Worm (Caenorhabditis elegans) whole organism, late embryonic: ENCODE results near the gene hpo-33.

Source experiments
- C38D4.7 ChIP-seq: fragments of 200-800 bp; sonication (Bioruptor generic); optimal IDR thresholded peaks from 2 replicates; lab custom pipeline; 2018; ENCODE audit warnings: mild to moderate bottlenecking, missing genetic modification characterization, moderate library complexity, missing compliant biosample characterization
- F13H6.1 ChIP-seq: sonication (generic microtip); optimal IDR thresholded peaks from 2 replicates; lab custom pipeline; 2016; ENCODE audit warnings: missing genetic modification characterization, missing compliant biosample characterization
- K02D7.2 ChIP-seq: sonication (generic microtip); optimal IDR thresholded peaks from 2 replicates; lab custom pipeline; 2017; ENCODE audit warnings: mild to moderate bottlenecking, missing genetic modification characterization, missing compliant biosample characterization
- K09A11.1 ChIP-seq: sonication (generic microtip); optimal IDR thresholded peaks from 2 replicates; lab custom pipeline; 2017; ENCODE audit warnings: antibody characterized with exemption, mild to moderate bottlenecking, missing genetic modification characterization, missing compliant biosample characterization; ENCODE audit not compliant: insufficient read depth
- Y22D7AL.16 ChIP-seq: sonication (generic microtip); optimal IDR thresholded peaks from 2 replicates; lab custom pipeline; 2016; ENCODE audit warnings: missing genetic modification characterization, missing compliant biosample characterization
- ceh-14 ChIP-seq: sonication (generic microtip); optimal IDR thresholded peaks from 2 replicates; lab custom pipeline; 2016; ENCODE audit warnings: missing genotype, missing genetic modification characterization, missing compliant biosample characterization
- ceh-2 ChIP-seq: sonication (generic microtip); optimal IDR thresholded peaks from 2 replicates; lab custom pipeline; 2016; ENCODE audit warnings: missing genotype, missing genetic modification characterization, missing compliant biosample characterization
- ceh-22 ChIP-seq: sonication (generic microtip); optimal IDR thresholded peaks from 2 replicates; lab custom pipeline; 2017; ENCODE audit warnings: missing biosample characterization, missing genetic modification characterization
- ceh-24 ChIP-seq: sonication (generic microtip); optimal IDR thresholded peaks from 2 replicates; lab custom pipeline; 2016; ENCODE audit warnings: mild to moderate bottlenecking, missing genetic modification characterization, missing compliant biosample characterization
- ceh-30 ChIP-seq: fragments of 150-350 bp; optimal IDR thresholded peaks from 2 replicates; lab custom pipeline; 2014; ENCODE audit warnings: missing biosample characterization, missing genetic modification characterization
- ceh-34 ChIP-seq: sonication (generic microtip); optimal IDR thresholded peaks from 2 replicates; lab custom pipeline; 2016; ENCODE audit warnings: mild to moderate bottlenecking, missing genetic modification characterization, missing compliant biosample characterization
- ceh-48 ChIP-seq: sonication (generic microtip); optimal IDR thresholded peaks from 2 replicates; lab custom pipeline; 2016; ENCODE audit warnings: missing genetic modification characterization, inconsistent platforms, missing compliant biosample characterization
- ceh-6 ChIP-seq: fragments of 200-800 bp; sonication (Bioruptor generic); optimal IDR thresholded peaks from 2 replicates; lab custom pipeline; 2018; ENCODE audit warnings: mild to moderate bottlenecking, missing genetic modification characterization, missing compliant biosample characterization
- ceh-9 ChIP-seq: sonication (generic microtip); optimal IDR thresholded peaks from 2 replicates; lab custom pipeline; 2016; ENCODE audit warnings: mild to moderate bottlenecking, missing genetic modification characterization, inconsistent platforms, missing compliant biosample characterization
- che-1 ChIP-seq: sonication (generic microtip); optimal IDR thresholded peaks from 2 replicates; lab custom pipeline; 2016; ENCODE audit warnings: mild to moderate bottlenecking, missing genetic modification characterization, missing compliant biosample characterization
- dve-1 ChIP-seq: sonication (generic microtip); optimal IDR thresholded peaks from 2 replicates; lab custom pipeline; 2017; ENCODE audit warnings: antibody characterized with exemption, mild to moderate bottlenecking, missing genetic modification characterization, missing compliant biosample characterization
- elt-2 ChIP-seq: sonication (generic microtip); optimal IDR thresholded peaks from 2 replicates; lab custom pipeline; 2016; ENCODE audit warnings: missing genetic modification reagents, missing genetic modification characterization, missing compliant biosample characterization
- elt-4 ChIP-seq: sonication (generic microtip); optimal IDR thresholded peaks from 2 replicates; lab custom pipeline; 2016; ENCODE audit warnings: missing genetic modification characterization, missing compliant biosample characterization
- ets-4 ChIP-seq: sonication (generic microtip); optimal IDR thresholded peaks from 2 replicates; lab custom pipeline; 2016; ENCODE audit warnings: missing genetic modification characterization, missing compliant biosample characterization
- eyg-1 ChIP-seq: sonication (generic microtip); optimal IDR thresholded peaks from 2 replicates; lab custom pipeline; 2016; ENCODE audit warnings: missing genotype, missing genetic modification characterization, missing compliant biosample characterization
- fax-1 ChIP-seq: sonication (generic microtip); optimal IDR thresholded peaks from 2 replicates; lab custom pipeline; 2016; ENCODE audit warnings: missing genotype, missing genetic modification characterization, missing compliant biosample characterization
- fkh-6 ChIP-seq: sonication (generic microtip); optimal IDR thresholded peaks from 2 replicates; lab custom pipeline; 2016; ENCODE audit warnings: missing genetic modification characterization, missing compliant biosample characterization
- gmeb-2 ChIP-seq: sonication (generic microtip); optimal IDR thresholded peaks from 2 replicates; lab custom pipeline; 2016; ENCODE audit warnings: missing genetic modification characterization, inconsistent platforms, missing compliant biosample characterization
- hlh-30 ChIP-seq: sonication (generic microtip); optimal IDR thresholded peaks from 2 replicates; lab custom pipeline; 2017; ENCODE audit warnings: antibody characterized with exemption, missing genetic modification characterization, missing compliant biosample characterization; ENCODE audit not compliant: insufficient read depth
- hlh-6 ChIP-seq: sonication (generic microtip); optimal IDR thresholded peaks from 2 replicates; lab custom pipeline; 2016; ENCODE audit warnings: missing genotype, missing genetic modification characterization, missing compliant biosample characterization
- hlh-8 ChIP-seq: sonication (generic microtip); optimal IDR thresholded peaks from 2 replicates; lab custom pipeline; 2016; ENCODE audit warnings: missing genotype, missing genetic modification characterization, missing compliant biosample characterization
- lim-6 ChIP-seq: sonication (generic microtip); optimal IDR thresholded peaks from 2 replicates; lab custom pipeline; 2016; ENCODE audit warnings: missing genetic modification characterization, missing compliant biosample characterization
- lin-11 ChIP-seq: fragments of 200-800 bp; sonication (Bioruptor generic); optimal IDR thresholded peaks from 2 replicates; lab custom pipeline; 2018; ENCODE audit warnings: mild to moderate bottlenecking, missing genetic modification characterization, missing compliant biosample characterization
- nfya-1 ChIP-seq: sonication (generic microtip); optimal IDR thresholded peaks from 2 replicates; lab custom pipeline; 2017; ENCODE audit warnings: missing genetic modification characterization, mild to moderate bottlenecking, missing compliant biosample characterization, antibody characterized with exemption, moderate library complexity
- nhr-11 ChIP-seq: fragments of 150-350 bp; optimal IDR thresholded peaks from 2 replicates; lab custom pipeline; 2014; ENCODE audit warnings: missing biosample characterization, missing genetic modification characterization
- odd-2 ChIP-seq: sonication (generic microtip); optimal IDR thresholded peaks from 2 replicates; lab custom pipeline; 2017; ENCODE audit warnings: antibody characterized with exemption, mild to moderate bottlenecking, missing genetic modification characterization, missing compliant biosample characterization
- pag-3 ChIP-seq: sonication (generic microtip); optimal IDR thresholded peaks from 2 replicates; lab custom pipeline; 2016; ENCODE audit warnings: missing compliant biosample characterization, missing genetic modification characterization, borderline replicate concordance
- pha-2 ChIP-seq: sonication (generic microtip); optimal IDR thresholded peaks from 2 replicates; lab custom pipeline; 2017; ENCODE audit warnings: mild to moderate bottlenecking, missing genetic modification characterization, missing compliant biosample characterization
- pqm-1 ChIP-seq: sonication (generic microtip); optimal IDR thresholded peaks from 2 replicates; lab custom pipeline; 2016; ENCODE audit warnings: missing genetic modification characterization, missing compliant biosample characterization
- pros-1 ChIP-seq: fragments of 150-350 bp; optimal IDR thresholded peaks from 2 replicates; lab custom pipeline; 2014; ENCODE audit warnings: missing biosample characterization, missing genetic modification reagents, missing genetic modification characterization
- ref-2 ChIP-seq: sonication (generic microtip); optimal IDR thresholded peaks from 2 replicates; lab custom pipeline; 2016; ENCODE audit warnings: missing genetic modification characterization, missing compliant biosample characterization
- tbx-2 ChIP-seq: sonication (generic microtip); optimal IDR thresholded peaks from 2 replicates; lab custom pipeline; 2016; ENCODE audit warnings: missing genetic modification characterization, missing compliant biosample characterization
- tbx-7 ChIP-seq: sonication (generic microtip); optimal IDR thresholded peaks from 2 replicates; lab custom pipeline; 2016; ENCODE audit warnings: missing genotype, missing genetic modification characterization, missing compliant biosample characterization
- unc-86 ChIP-seq: sonication (generic microtip); optimal IDR thresholded peaks from 2 replicates; lab custom pipeline; 2016; ENCODE audit warnings: missing genetic modification characterization, missing compliant biosample characterization
- zip-5 ChIP-seq: sonication (generic microtip); optimal IDR thresholded peaks from 2 replicates; lab custom pipeline; 2016; ENCODE audit warnings: missing genetic modification characterization, missing compliant biosample characterization

hpo-33 gene

DNA sequence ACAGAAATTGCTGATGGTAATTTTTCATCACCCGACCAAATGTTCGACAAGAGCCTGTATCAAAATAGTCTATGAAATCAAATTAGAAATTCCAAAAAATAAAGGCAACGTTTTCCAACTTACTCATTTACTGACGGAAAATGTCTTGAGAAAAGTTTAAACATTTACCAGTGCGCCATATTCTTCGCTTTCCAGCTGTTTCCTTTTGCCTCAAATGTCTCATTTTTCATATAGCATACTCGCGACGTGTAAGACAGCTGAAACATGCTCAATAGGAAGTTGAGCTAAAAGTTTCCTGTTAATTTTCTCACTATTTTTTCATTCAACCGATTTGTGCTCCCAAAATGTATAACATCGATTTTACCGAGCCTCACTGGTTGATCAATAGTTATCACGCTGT lies 17.6 kb downstream of the hpo-33 start, which contains the start of gene sri-66:
Gene sri-66, plus strand, starts transcription at position 301 of the 400 bp plus-strand sequence.
- TF ChIP-seq Y22D7AL.16 (tag; lab: Kevin White, UChicago) = no peak
- TF ChIP-seq pros-1 (tag; lab: Kevin White, UChicago) = no peak
- no peak for TF ChIP-seq elt-2 (tag; lab: Kevin White, UChicago)
- no peak for TF ChIP-seq fkh-6
- no peak for TF ChIP-seq dve-1 (tag; lab: Kevin White, UChicago)
- no peak for TF ChIP-seq K02D7.2
- no peak for TF ChIP-seq C38D4.7
- TF ChIP-seq K09A11.1 (tag; lab: Kevin White, UChicago) = no peak
- no peak for TF ChIP-seq pha-2 (tag; lab: Kevin White, UChicago)
- no peak for TF ChIP-seq odd-2 (tag; lab: Kevin White, UChicago)
- TF ChIP-seq ceh-22 = no peak
- no peak for TF ChIP-seq eyg-1

ce11 chrV:17061585-17061984 lies 19.2 kb downstream of the hpo-33 start, which contains the start of gene F28B1.9:
Gene F28B1.9, plus strand, starts transcription at chrV:17061885.
- TF ChIP-seq lin-11 (tag; lab: Kevin White, UChicago) = no peak
- TF ChIP-seq ceh-6 (GFP tag; lab: Kevin White, UChicago) = no peak
- no peak for TF ChIP-seq elt-4 (tag; lab: Kevin White, UChicago)
- TF ChIP-seq hlh-30 (tag; lab: Kevin White, UChicago) = no peak
- TF ChIP-seq ceh-30 (tag; lab: Kevin White, UChicago) = no peak
- TF ChIP-seq F13H6.1 (tag; lab: Kevin White, UChicago) = no peak
- TF ChIP-seq hlh-8 (tag; lab: Kevin White, UChicago) = no peak
- no peak for TF ChIP-seq nhr-11 (tag; lab: Kevin White, UChicago)
- no peak for TF ChIP-seq unc-86 (tag; lab: Kevin White, UChicago)
- no peak for TF ChIP-seq ceh-24 (tag; lab: Kevin White, UChicago)
- no peak for TF ChIP-seq ref-2
- no peak for TF ChIP-seq ets-4 (tag; lab: Kevin White, UChicago)
- no peak for TF ChIP-seq ceh-48
- no peak for TF ChIP-seq ceh-9
- no peak for TF ChIP-seq fkh-6
- no peak for TF ChIP-seq pros-1 (tag; lab: Kevin White, UChicago)
- no peak for TF ChIP-seq K02D7.2

DNA sequence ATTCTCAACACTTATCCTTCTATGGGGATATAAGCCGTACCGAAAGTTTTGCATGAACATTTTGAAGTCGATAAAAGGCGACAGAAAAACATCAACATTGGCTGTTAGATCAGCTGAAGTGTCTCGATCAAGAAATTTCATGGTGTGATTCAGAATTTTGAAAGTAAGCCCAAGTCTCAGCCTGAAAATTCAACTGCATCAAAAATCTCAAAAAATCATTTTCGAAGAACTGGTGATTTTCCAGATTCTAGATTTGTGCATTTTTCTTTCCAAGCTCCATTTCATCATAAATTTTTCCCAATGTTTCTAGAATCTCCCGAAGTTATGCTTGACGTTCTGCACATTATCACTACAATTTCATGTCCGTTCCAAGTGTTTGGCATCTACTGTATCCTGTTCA lies 22.3 kb downstream of the hpo-33 start, which contains the start of gene srh-255:
Gene srh-255, plus strand, starts transcription at position 301 of the 400 bp plus-strand sequence.
- no peak for TF ChIP-seq che-1 (tag; lab: Kevin White, UChicago)
- TF ChIP-seq ceh-9 = no peak
- TF ChIP-seq C38D4.7 = no peak
- TF ChIP-seq ceh-48 = no peak
- TF ChIP-seq pag-3 (tag; lab: Kevin White, UChicago) = no peak
- no peak for TF ChIP-seq tbx-7 (tag; lab: Kevin White, UChicago)
- TF ChIP-seq elt-2 (tag; lab: Kevin White, UChicago) = no peak
- no peak for TF ChIP-seq ceh-24 (tag; lab: Kevin White, UChicago)
- no peak for TF ChIP-seq K09A11.1 (tag; lab: Kevin White, UChicago)
- no peak for TF ChIP-seq nfya-1
- TF ChIP-seq lim-6 (tag; lab: Kevin White, UChicago) = no peak
- no peak for TF ChIP-seq eyg-1
- no peak for TF ChIP-seq ceh-2
- TF ChIP-seq ets-4 (tag; lab: Kevin White, UChicago) = no peak
- TF ChIP-seq ceh-14 (tag; lab: Kevin White, UChicago) = no peak
- TF ChIP-seq pros-1 (tag; lab: Kevin White, UChicago) = no peak

DNA sequence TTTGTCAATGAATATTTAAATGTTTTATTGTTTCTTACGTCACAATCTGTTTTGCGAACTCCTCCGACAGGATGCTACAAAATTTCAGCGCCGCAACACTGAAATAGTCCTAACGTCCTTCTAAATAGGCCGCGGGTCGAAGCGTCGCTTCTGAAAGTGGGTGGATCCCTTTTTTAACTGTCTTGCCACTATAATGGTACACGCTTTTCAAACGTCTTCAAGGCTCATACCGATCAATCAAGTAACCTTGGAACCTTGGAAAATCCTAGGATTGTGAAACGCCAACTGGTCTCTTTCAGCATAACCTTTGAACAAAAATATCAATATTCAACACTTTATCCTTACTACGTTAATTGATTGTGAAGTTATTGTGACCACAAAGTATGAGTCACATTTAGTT lies 24.3 kb downstream of the hpo-33 start:
- TF ChIP-seq unc-86 (tag; lab: Kevin White, UChicago) = no peak
- no peak for TF ChIP-seq hlh-6 (tag; lab: Kevin White, UChicago)
- TF ChIP-seq Y22D7AL.16 (tag; lab: Kevin White, UChicago) = no peak
- TF ChIP-seq gmeb-2 (tag; lab: Kevin White, UChicago) = no peak
- TF ChIP-seq pqm-1 (tag; lab: Kevin White, UChicago) = no peak
- no peak for TF ChIP-seq tbx-2 (tag; lab: Kevin White, UChicago)
- TF ChIP-seq zip-5 (tag; lab: Kevin White, UChicago) = no peak
- no peak for TF ChIP-seq elt-2 (tag; lab: Kevin White, UChicago)
- TF ChIP-seq pha-2 (tag; lab: Kevin White, UChicago) = no peak
- TF ChIP-seq fax-1 (tag; lab: Kevin White, UChicago) = no peak
- no peak for TF ChIP-seq lim-6 (tag; lab: Kevin White, UChicago)
- no peak for TF ChIP-seq fkh-6
- no peak for TF ChIP-seq ceh-2
- no peak for TF ChIP-seq ceh-34 (tag; lab: Kevin White, UChicago)
- no peak for TF ChIP-seq elt-4 (tag; lab: Kevin White, UChicago)
- TF ChIP-seq tbx-7 (tag; lab: Kevin White, UChicago) = no peak
